Worm (Caenorhabditis elegans) whole organism, L2 larva: ENCODE data around the gene oxy-4.

Experiments
- C34F6.9 ChIP-seq: fragments of 150-350 bp; optimal IDR thresholded peaks from 2 replicates; lab custom pipeline; 2014; ENCODE audit warnings: missing biosample characterization, missing genetic modification characterization
- F13H6.1 ChIP-seq: sonication (generic microtip); optimal IDR thresholded peaks from 2 replicates; lab custom pipeline; 2016; ENCODE audit warnings: missing genetic modification characterization, missing compliant biosample characterization
- R02D3.7 ChIP-seq: fragments of 150-350 bp; optimal IDR thresholded peaks from 2 replicates; lab custom pipeline; 2014; ENCODE audit warnings: missing biosample characterization, missing genetic modification characterization
- Y55F3AM.14 ChIP-seq: fragments of 200-800 bp; sonication (Bioruptor generic); optimal IDR thresholded peaks from 2 replicates; lab custom pipeline; 2018; ENCODE audit warnings: mild to moderate bottlenecking, missing genetic modification characterization, missing compliant biosample characterization
- aly-2 ChIP-seq: fragments of 150-350 bp; optimal IDR thresholded peaks from 2 replicates; lab custom pipeline; 2014; ENCODE audit warnings: missing biosample characterization, missing genetic modification characterization
- ama-1 ChIP-seq: fragments of 150-350 bp; optimal IDR thresholded peaks from 2 replicates; lab custom pipeline; 2018; ENCODE audit warnings: inconsistent platforms
- blmp-1 ChIP-seq: sonication (generic microtip); optimal IDR thresholded peaks from 2 replicates; lab custom pipeline; 2017; ENCODE audit warnings: missing genetic modification characterization, mild to moderate bottlenecking, missing compliant biosample characterization, antibody characterized with exemption, moderate library complexity; ENCODE audit not compliant: insufficient read depth
- ceh-16 ChIP-seq: fragments of 150-350 bp; optimal IDR thresholded peaks from 2 replicates; lab custom pipeline; 2014; ENCODE audit warnings: missing biosample characterization, missing genetic modification characterization
- ceh-82 ChIP-seq: fragments of 150-350 bp; optimal IDR thresholded peaks from 2 replicates; lab custom pipeline; 2014; ENCODE audit warnings: missing biosample characterization, missing genetic modification characterization
- crh-2 ChIP-seq: sonication (generic microtip); optimal IDR thresholded peaks from 2 replicates; lab custom pipeline; 2017; ENCODE audit warnings: missing biosample characterization, missing genetic modification characterization
- dmd-4 ChIP-seq: sonication (generic microtip); optimal IDR thresholded peaks from 2 replicates; lab custom pipeline; 2017; ENCODE audit warnings: missing biosample characterization, missing genetic modification characterization
- egl-27 ChIP-seq: sonication (generic microtip); optimal IDR thresholded peaks from 3 replicates; lab custom pipeline; 2017; ENCODE audit warnings: missing biosample characterization, missing genetic modification reagents, missing genetic modification characterization
- elt-1 ChIP-seq: fragments of 150-350 bp; optimal IDR thresholded peaks from 2 replicates; lab custom pipeline; 2014; ENCODE audit warnings: missing biosample characterization, missing genetic modification characterization
- fos-1 ChIP-seq: fragments of 150-350 bp; optimal IDR thresholded peaks from 2 replicates; lab custom pipeline; 2014; ENCODE audit warnings: missing biosample characterization, missing genetic modification characterization
- gmeb-1 ChIP-seq: fragments of 150-350 bp; optimal IDR thresholded peaks from 2 replicates; lab custom pipeline; 2014; ENCODE audit warnings: missing biosample characterization, missing genetic modification characterization
- lin-11 ChIP-seq: fragments of 150-350 bp; sonication (generic microtip); optimal IDR thresholded peaks from 2 replicates; lab custom pipeline; 2014; ENCODE audit warnings: missing biosample characterization, missing genetic modification characterization, inconsistent platforms, mixed read lengths
- lin-13 ChIP-seq: fragments of 150-350 bp; optimal IDR thresholded peaks from 2 replicates; lab custom pipeline; 2014; ENCODE audit warnings: missing biosample characterization, missing genetic modification reagents, missing genetic modification characterization
- lin-39 ChIP-seq: fragments of 150-350 bp; optimal IDR thresholded peaks from 2 replicates; lab custom pipeline; 2014; ENCODE audit warnings: missing biosample characterization, missing genetic modification reagents, missing genetic modification characterization
- lsy-2 ChIP-seq, 2 experiments: fragments of 150-350 bp in 1 of 2; sonication (generic microtip) in 1 of 2; optimal IDR thresholded peaks; 2 replicates each; lab custom pipeline; 2014 to 2017; ENCODE audit warnings: missing biosample characterization in 2 of 2, missing genetic modification characterization in 2 of 2
- mbf-1 ChIP-seq: sonication (generic microtip); optimal IDR thresholded peaks from 2 replicates; lab custom pipeline; 2017; ENCODE audit warnings: missing biosample characterization, missing genetic modification characterization
- mdl-1 ChIP-seq, 2 experiments: fragments of 150-350 bp in 1 of 2; sonication (generic microtip) in 1 of 2; optimal IDR thresholded peaks; 2 replicates each; lab custom pipeline; 2017; ENCODE audit warnings: missing biosample characterization in 2 of 2, missing genetic modification characterization in 2 of 2
- nhr-10 ChIP-seq: sonication (generic microtip); optimal IDR thresholded peaks from 2 replicates; lab custom pipeline; 2017; ENCODE audit warnings: missing biosample characterization, missing genetic modification characterization
- nhr-12 ChIP-seq: fragments of 150-350 bp; optimal IDR thresholded peaks from 2 replicates; lab custom pipeline; 2014; ENCODE audit warnings: missing biosample characterization, missing genetic modification characterization
- nhr-21 ChIP-seq: fragments of 150-350 bp; optimal IDR thresholded peaks from 2 replicates; lab custom pipeline; 2014; ENCODE audit warnings: missing biosample characterization, missing genetic modification characterization
- nhr-23 ChIP-seq: fragments of 150-350 bp; optimal IDR thresholded peaks from 2 replicates; lab custom pipeline; 2014; ENCODE audit warnings: missing biosample characterization, missing genetic modification reagents, missing genetic modification characterization
- nhr-237 ChIP-seq: fragments of 150-350 bp; optimal IDR thresholded peaks from 2 replicates; lab custom pipeline; 2014; ENCODE audit warnings: missing biosample characterization, missing genetic modification characterization
- nhr-6 ChIP-seq: fragments of 150-350 bp; optimal IDR thresholded peaks from 2 replicates; lab custom pipeline; 2014; ENCODE audit warnings: missing biosample characterization, missing genetic modification characterization
- sem-4 ChIP-seq: fragments of 150-350 bp; optimal IDR thresholded peaks from 2 replicates; lab custom pipeline; 2014; ENCODE audit warnings: missing biosample characterization, missing genetic modification reagents, missing genetic modification characterization
- sma-9 ChIP-seq, 2 experiments: fragments of 150-350 bp in 1 of 2; sonication (generic microtip) in 1 of 2; optimal IDR thresholded peaks; 2 replicates each; lab custom pipeline; 2014 to 2016; ENCODE audit warnings: missing genetic modification characterization in 2 of 2, mild to moderate bottlenecking in 1 of 2, missing biosample characterization in 1 of 2, missing compliant biosample characterization in 1 of 2, missing genetic modification reagents in 1 of 2, moderate library complexity in 1 of 2
- snpc-4 ChIP-seq: fragments of 150-350 bp; optimal IDR thresholded peaks from 2 replicates; lab custom pipeline; 2014; ENCODE audit warnings: missing biosample characterization, missing genetic modification characterization
- unc-55 ChIP-seq: fragments of 150-350 bp; sonication (generic microtip); optimal IDR thresholded peaks from 3 replicates; lab custom pipeline; 2014; ENCODE audit warnings: missing biosample characterization, missing genetic modification reagents, missing genetic modification characterization
- unc-62 ChIP-seq: fragments of 150-350 bp; optimal IDR thresholded peaks from 2 replicates; lab custom pipeline; 2014; ENCODE audit warnings: missing biosample characterization, missing genetic modification reagents, missing genetic modification characterization
- zag-1 ChIP-seq: fragments of 150-350 bp; optimal IDR thresholded peaks from 2 replicates; lab custom pipeline; 2014; ENCODE audit warnings: missing biosample characterization, missing genetic modification characterization
- ztf-1 ChIP-seq: fragments of 200-800 bp; sonication (Bioruptor generic); conservative IDR thresholded peaks from 2 replicates; pipeline ENCODE4 v1.3.6; 2022; ENCODE audit warnings: missing genetic modification characterization, missing compliant biosample characterization
- ztf-11 ChIP-seq: sonication (generic microtip); optimal IDR thresholded peaks from 2 replicates; lab custom pipeline; 2017; ENCODE audit warnings: missing biosample characterization, missing genetic modification characterization

The oxy-4 gene

ce11 chrIII:5160803-5161202 is 2.2 kb upstream of the oxy-4 start:
- TF ChIP-seq gmeb-1 (tag; lab: Kevin White, UChicago): no peak
- no peak for TF ChIP-seq nhr-6
- no peak for TF ChIP-seq mbf-1
- TF ChIP-seq mdl-1 (tag; optimal IDR thresholded peaks at IDR 0.05; lab: Kevin White, UChicago): no peak
- TF ChIP-seq ama-1 (lab: Kevin White, UChicago): no peak
- TF ChIP-seq fos-1: no peak
- TF ChIP-seq lin-39 (tag; lab: Kevin White, UChicago): no peak
- TF ChIP-seq zag-1 (tag; lab: Kevin White, UChicago): no peak
- TF ChIP-seq nhr-10: no peak
- TF ChIP-seq nhr-237 (tag; lab: Kevin White, UChicago): no peak

ce11 chrIII:5159505-5159904 is 931 bp upstream of the oxy-4 start, which contains the start of gene T10F2.5:
T10F2.5 (minus strand) TSS chrIII:5159605.
- TF ChIP-seq mdl-1 (tag; optimal IDR thresholded peaks at IDR 0.05; lab: Kevin White, UChicago): no peak
- no peak for TF ChIP-seq dmd-4 (tag; lab: Kevin White, UChicago)
- TF ChIP-seq ama-1 (lab: Kevin White, UChicago): no peak
- no peak for TF ChIP-seq lsy-2 (tag; optimal IDR thresholded peaks at IDR 0.05; lab: Kevin White, UChicago)
- TF ChIP-seq F13H6.1 (tag; lab: Kevin White, UChicago): no peak
- TF ChIP-seq nhr-6: no peak
- no peak for TF ChIP-seq Y55F3AM.14 (GFP tag; lab: Kevin White, UChicago)
- no peak for TF ChIP-seq mbf-1
- TF ChIP-seq elt-1 (tag; lab: Kevin White, UChicago): no peak

ce11 chrIII:5155393-5155792 is 3.2 kb downstream of the oxy-4 start:
- TF ChIP-seq snpc-4: no peak
- no peak for TF ChIP-seq aly-2 (tag; lab: Kevin White, UChicago)
- TF ChIP-seq lin-13: no peak
- TF ChIP-seq nhr-12 (tag; lab: Kevin White, UChicago): no peak
- no peak for TF ChIP-seq fos-1
- no peak for TF ChIP-seq ztf-11 (tag; lab: Kevin White, UChicago)
- no peak for TF ChIP-seq nhr-21 (tag; lab: Kevin White, UChicago)
- no peak for TF ChIP-seq crh-2 (tag; lab: Kevin White, UChicago)
- no peak for TF ChIP-seq ztf-1
- no peak for TF ChIP-seq sem-4 (tag; lab: Kevin White, UChicago)
- TF ChIP-seq R02D3.7: no peak
- TF ChIP-seq ceh-16 (tag; lab: Kevin White, UChicago): no peak
- no peak for TF ChIP-seq unc-55 (GFP tag; lab: Kevin White, UChicago)
- TF ChIP-seq C34F6.9 (tag; lab: Kevin White, UChicago): no peak
- no peak for TF ChIP-seq egl-27 (tag; lab: Kevin White, UChicago)
- no peak for TF ChIP-seq unc-62 (GFP tag; lab: Kevin White, UChicago)
- TF ChIP-seq ceh-82 (tag; lab: Kevin White, UChicago): no peak

ce11 chrIII:5153137-5153536 is 5.4 kb downstream of the oxy-4 start, which contains the start of the genes rbm-42 and grwd-1:
rbm-42 (minus strand) TSS chrIII:5153229.
grwd-1 (plus strand) TSS chrIII:5153464.
- no peak for TF ChIP-seq lin-11 (tag; lab: Kevin White, UChicago)
- TF ChIP-seq C34F6.9 (tag; lab: Kevin White, UChicago): peak; percentile 64
- TF ChIP-seq lsy-2 (tag; optimal IDR thresholded peaks at IDR 0.05; lab: Kevin White, UChicago): peak in 1 of 2 experiments; percentile 54
- TF ChIP-seq unc-55 (GFP tag; lab: Kevin White, UChicago): peak; percentile 80
- peak; percentile 21 for TF ChIP-seq crh-2 (tag; lab: Kevin White, UChicago)
- no peak for TF ChIP-seq blmp-1 (tag; lab: Kevin White, UChicago)
- TF ChIP-seq nhr-23 (tag; lab: Kevin White, UChicago): no peak
- TF ChIP-seq unc-62 (GFP tag; lab: Kevin White, UChicago): no peak

ce11 chrIII:5150980-5151379 is 7.6 kb downstream of the oxy-4 start:
- TF ChIP-seq ceh-16 (tag; lab: Kevin White, UChicago): no peak
- TF ChIP-seq nhr-12 (tag; lab: Kevin White, UChicago): no peak
- no peak for TF ChIP-seq sma-9 (GFP tag; optimal IDR thresholded peaks at IDR 0.05; lab: Kevin White, UChicago)
- no peak for TF ChIP-seq sma-9 (tag; optimal IDR thresholded peaks at IDR 0.05; lab: Kevin White, UChicago)
- no peak for TF ChIP-seq lsy-2 (tag; optimal IDR thresholded peaks at IDR 0.05; lab: Kevin White, UChicago)
- no peak for TF ChIP-seq ztf-1
- no peak for TF ChIP-seq fos-1
